Worm (Caenorhabditis elegans) whole organism, L4 larva: ENCODE measurements around the gene F08H9.3.

Source experiments
- Y48G9A.11 ChIP-seq: fragments of 200-800 bp; sonication (Bioruptor generic); IDR thresholded peaks from 2 replicates; pipeline ENCODE4 v1.3.6; 2022; ENCODE audit warnings: missing genetic modification reagents, missing genetic modification characterization, missing compliant biosample characterization
- jun-1 ChIP-seq: fragments of 150-350 bp; optimal IDR thresholded peaks from 2 replicates; lab custom pipeline; 2014; ENCODE audit warnings: missing biosample characterization, missing genetic modification reagents, missing genetic modification characterization

DNA sequence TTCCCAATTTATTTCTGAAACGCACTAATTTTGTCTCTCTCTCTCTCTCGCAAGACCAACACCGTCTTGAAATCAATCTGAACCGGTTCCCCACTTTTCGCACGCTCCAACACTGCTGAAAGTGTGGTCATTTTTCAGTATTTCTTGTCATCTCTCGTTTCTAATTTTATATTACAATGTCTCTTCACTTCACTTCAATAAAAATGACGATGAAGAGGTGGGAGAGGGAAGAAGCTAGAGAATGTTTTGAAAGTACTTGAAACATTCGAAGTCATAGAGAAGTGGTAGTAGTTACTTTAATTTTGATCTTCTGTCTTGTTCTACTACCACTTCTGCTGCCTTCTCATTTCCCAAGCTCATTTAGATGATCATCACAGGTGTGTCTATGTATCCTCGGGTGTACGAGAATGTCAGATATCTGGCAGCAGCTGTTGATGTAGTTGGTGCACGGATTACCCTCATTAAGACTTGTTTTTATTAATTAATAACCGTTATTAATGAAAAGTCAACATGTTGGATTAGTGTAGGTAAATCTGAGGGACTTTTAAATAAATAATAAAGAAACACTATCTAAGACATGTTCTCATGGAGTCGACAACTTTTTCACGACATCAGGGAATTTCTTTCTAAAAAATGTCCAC, 24.9 kb downstream of the F08H9.3 start:
- no peak for TF ChIP-seq Y48G9A.11 (GFP tag; lab: Robert Waterston, UW)
- no peak for TF ChIP-seq jun-1 (tag; lab: Kevin White, UChicago)
